Fruit fly (Drosophila melanogaster) whole organism, prepupa: Measurements from ENCODE around the gene CG43082.

Experiments used
- Blimp-1 ChIP-seq: fragments of 200-800 bp; sonication (Bioruptor generic); optimal IDR thresholded peaks from 3 replicates; lab custom pipeline; 2017; ENCODE audit warnings: missing biosample characterization, missing genetic modification characterization, mild to moderate bottlenecking, moderate library complexity, missing genetic modification reagents
- CG11294 ChIP-seq: fragments of 200-800 bp; sonication (Bioruptor generic); IDR thresholded peaks from 2 replicates; pipeline ENCODE4 v1.3.6; 2022; ENCODE audit warnings: missing biosample characterization, missing genetic modification characterization
- CG11762 ChIP-seq: fragments of 200-800 bp; sonication (Bioruptor generic); optimal IDR thresholded peaks from 3 replicates; lab custom pipeline; 2016; ENCODE audit warnings: missing biosample characterization, missing genetic modification characterization; ENCODE audit not compliant: insufficient read depth
- CG15336 ChIP-seq: fragments of 200-800 bp; sonication (Bioruptor generic); IDR thresholded peaks from 2 replicates; pipeline ENCODE4 v1.3.6; 2022; ENCODE audit warnings: missing biosample characterization, missing genetic modification characterization
- CG1621 ChIP-seq: fragments of 200-800 bp; sonication (Bioruptor generic); optimal IDR thresholded peaks from 3 replicates; lab custom pipeline; 2018; ENCODE audit warnings: missing biosample characterization, mild to moderate bottlenecking, missing genetic modification characterization
- CG16779 ChIP-seq: fragments of 200-800 bp; sonication (Bioruptor generic); optimal IDR thresholded peaks from 3 replicates; lab custom pipeline; 2017; ENCODE audit warnings: missing biosample characterization, mild to moderate bottlenecking, missing genetic modification characterization
- CG31627 ChIP-seq: fragments of 200-800 bp; sonication (Bioruptor generic); optimal IDR thresholded peaks from 3 replicates; lab custom pipeline; 2016; ENCODE audit warnings: missing biosample characterization, missing genetic modification characterization
- CG32006 ChIP-seq: fragments of 200-800 bp; sonication (Bioruptor generic); optimal IDR thresholded peaks from 3 replicates; lab custom pipeline; 2017; ENCODE audit warnings: missing biosample characterization, mild to moderate bottlenecking, missing genetic modification characterization
- CG34406 ChIP-seq: fragments of 200-800 bp; sonication (Bioruptor generic); optimal IDR thresholded peaks from 3 replicates; lab custom pipeline; 2016; ENCODE audit warnings: missing biosample characterization, missing genetic modification characterization
- CG3919 ChIP-seq: fragments of 200-800 bp; sonication (Bioruptor generic); optimal IDR thresholded peaks from 3 replicates; lab custom pipeline; 2016; ENCODE audit warnings: missing biosample characterization, missing genetic modification characterization
- CG4318 ChIP-seq: fragments of 200-800 bp; sonication (Bioruptor generic); optimal IDR thresholded peaks from 3 replicates; lab custom pipeline; 2017; ENCODE audit warnings: missing biosample characterization, mild to moderate bottlenecking, missing genetic modification characterization
- CG6163 ChIP-seq: fragments of 200-800 bp; sonication (Bioruptor generic); IDR thresholded peaks from 3 replicates; pipeline ENCODE4 v1.3.6; 2022; ENCODE audit warnings: missing biosample characterization, missing genetic modification characterization
- CG6854 ChIP-seq: fragments of 200-800 bp; sonication (Bioruptor generic); optimal IDR thresholded peaks from 2 replicates; lab custom pipeline; 2017; ENCODE audit warnings: missing biosample characterization, mild to moderate bottlenecking, missing genetic modification characterization
- CG7368 ChIP-seq: fragments of 200-800 bp; sonication (Bioruptor generic); optimal IDR thresholded peaks from 3 replicates; lab custom pipeline; 2016; ENCODE audit warnings: missing biosample characterization, missing genetic modification characterization
- CG8119 ChIP-seq: fragments of 200-800 bp; sonication (Bioruptor generic); IDR thresholded peaks from 3 replicates; pipeline ENCODE4 v1.3.6; 2022; ENCODE audit warnings: missing biosample characterization, missing genetic modification characterization
- CG8632 ChIP-seq: fragments of 200-800 bp; sonication (Bioruptor generic); optimal IDR thresholded peaks from 3 replicates; lab custom pipeline; 2016; ENCODE audit warnings: missing biosample characterization, missing genetic modification characterization
- CG9139 ChIP-seq: fragments of 200-800 bp; sonication (Bioruptor generic); optimal IDR thresholded peaks from 3 replicates; lab custom pipeline; 2017; ENCODE audit warnings: missing biosample characterization, mild to moderate bottlenecking, missing genetic modification characterization
- Eip78C ChIP-seq: fragments of 200-800 bp; sonication (Bioruptor generic); peaks from one replicate; lab custom pipeline; 2016; ENCODE audit warnings: missing biosample characterization, missing genetic modification characterization
- Eip93F ChIP-seq: fragments of 200-800 bp; sonication (Bioruptor generic); optimal IDR thresholded peaks from 2 replicates; lab custom pipeline; 2016; ENCODE audit warnings: missing biosample characterization, mild to moderate bottlenecking, missing genetic modification characterization
- Ets96B ChIP-seq: fragments of 200-800 bp; optimal IDR thresholded peaks from 2 replicates; lab custom pipeline; 2019; ENCODE audit warnings: missing biosample characterization, mild to moderate bottlenecking, missing genetic modification characterization, moderate library complexity
- Gug ChIP-seq: fragments of 200-800 bp; sonication (Bioruptor generic); IDR thresholded peaks from 2 replicates; pipeline ENCODE4 v1.3.6; 2022; ENCODE audit warnings: missing biosample characterization, missing genetic modification characterization
- Hr39 ChIP-seq: fragments of 200-800 bp; sonication (Bioruptor generic); optimal IDR thresholded peaks from 2 replicates; lab custom pipeline; 2016; ENCODE audit warnings: missing biosample characterization, missing genetic modification characterization
- Hr4 ChIP-seq: fragments of 200-800 bp; sonication (Bioruptor generic); optimal IDR thresholded peaks from 3 replicates; lab custom pipeline; 2016; ENCODE audit warnings: missing biosample characterization, missing genetic modification characterization
- Lpt ChIP-seq: fragments of 200-800 bp; sonication (Bioruptor generic); optimal IDR thresholded peaks from 3 replicates; lab custom pipeline; 2016; ENCODE audit warnings: missing biosample characterization, missing genetic modification characterization
- Met ChIP-seq: fragments of 200-800 bp; sonication (Bioruptor generic); optimal IDR thresholded peaks from 3 replicates; lab custom pipeline; 2016; ENCODE audit warnings: missing biosample characterization, missing genetic modification characterization
- OdsH ChIP-seq: fragments of 200-800 bp; sonication (Bioruptor generic); optimal IDR thresholded peaks from 3 replicates; lab custom pipeline; 2016; ENCODE audit warnings: missing biosample characterization, missing genetic modification characterization
- Sox102F ChIP-seq: fragments of 200-800 bp; sonication (Bioruptor generic); optimal IDR thresholded peaks from 2 replicates; lab custom pipeline; 2016; ENCODE audit warnings: missing biosample characterization, mild to moderate bottlenecking, missing genetic modification characterization
- Sox14 ChIP-seq: fragments of 200-800 bp; sonication (Bioruptor generic); optimal IDR thresholded peaks from 3 replicates; lab custom pipeline; 2016; ENCODE audit warnings: missing biosample characterization, missing genetic modification characterization
- Sox15 ChIP-seq: fragments of 200-800 bp; sonication (Bioruptor generic); optimal IDR thresholded peaks from 3 replicates; lab custom pipeline; 2016; ENCODE audit warnings: missing biosample characterization, missing genetic modification characterization
- acj6 ChIP-seq: fragments of 200-800 bp; sonication (Bioruptor generic); optimal IDR thresholded peaks from 3 replicates; lab custom pipeline; 2016; ENCODE audit warnings: missing biosample characterization, missing genetic modification characterization
- dac ChIP-seq: fragments of 200-800 bp; sonication (Bioruptor generic); optimal IDR thresholded peaks from 2 replicates; lab custom pipeline; 2017; ENCODE audit warnings: missing biosample characterization, mild to moderate bottlenecking, missing genetic modification characterization
- eg ChIP-seq: fragments of 200-800 bp; sonication (Bioruptor generic); IDR thresholded peaks from 3 replicates; pipeline ENCODE4 v1.3.6; 2022; ENCODE audit warnings: missing biosample characterization, missing genetic modification characterization
- esn ChIP-seq: fragments of 200-800 bp; sonication (Bioruptor generic); optimal IDR thresholded peaks from 2 replicates; lab custom pipeline; 2016; ENCODE audit warnings: missing biosample characterization, mild to moderate bottlenecking, missing genetic modification characterization, moderate library complexity
- fd59A ChIP-seq: fragments of 200-800 bp; sonication (Bioruptor generic); optimal IDR thresholded peaks from 2 replicates; lab custom pipeline; 2017; ENCODE audit warnings: missing biosample characterization, mild to moderate bottlenecking, missing genetic modification characterization, missing genetic modification reagents
- fkh ChIP-seq: fragments of 200-800 bp; sonication (Bioruptor generic); optimal IDR thresholded peaks from 3 replicates; lab custom pipeline; 2017; ENCODE audit warnings: missing biosample characterization, mild to moderate bottlenecking, missing genetic modification characterization, moderate library complexity
- net ChIP-seq: fragments of 200-800 bp; sonication (Bioruptor generic); optimal IDR thresholded peaks from 3 replicates; lab custom pipeline; 2016; ENCODE audit warnings: missing biosample characterization, missing genetic modification characterization
- pdm3 ChIP-seq: fragments of 200-800 bp; sonication (Bioruptor generic); optimal IDR thresholded peaks from 3 replicates; lab custom pipeline; 2016; ENCODE audit warnings: missing biosample characterization, missing genetic modification characterization
- salr ChIP-seq, 2 experiments: fragments of 200-800 bp; sonication (Bioruptor generic); optimal IDR thresholded peaks; 3 replicates each; lab custom pipeline; 2016 to 2018; ENCODE audit warnings: missing biosample characterization in 2 of 2, missing genetic modification characterization in 2 of 2, mild to moderate bottlenecking in 1 of 2
- spab ChIP-seq: fragments of 200-800 bp; sonication (Bioruptor generic); optimal IDR thresholded peaks from 2 replicates; lab custom pipeline; 2017; ENCODE audit warnings: missing biosample characterization, mild to moderate bottlenecking, missing genetic modification characterization, missing genetic modification reagents
- ss ChIP-seq, 2 experiments: fragments of 200-800 bp; sonication (Bioruptor generic); optimal IDR thresholded peaks; 2 replicates in 1 of 2; 3 replicates in 1 of 2; lab custom pipeline; 2017 to 2018; ENCODE audit warnings: mild to moderate bottlenecking in 2 of 2, missing biosample characterization in 2 of 2, missing genetic modification characterization in 2 of 2, moderate library complexity in 1 of 2
- svp ChIP-seq: fragments of 200-800 bp; sonication (Bioruptor generic); peaks from one replicate; lab custom pipeline; 2016; ENCODE audit warnings: missing biosample characterization, missing genetic modification characterization

CG43082 gene

dm6 chr3L:15662510-15662909, 843 bp downstream of the CG43082 start:
- TF ChIP-seq acj6 (GFP tag; lab: Kevin White, UChicago) (no peak), salr (GFP tag; optimal IDR thresholded peaks at IDR 0.05; lab: Kevin White, UChicago) (no peak), Gug (GFP tag; lab: Robert Waterston, UW) (no peak), CG16779 (no peak), Lpt (GFP tag; lab: Kevin White, UChicago) (no peak), Sox102F (GFP tag; lab: Kevin White, UChicago) (no peak), CG32006 (GFP tag; lab: Kevin White, UChicago) (no peak), Blimp-1 (GFP tag; lab: Kevin White, UChicago) (no peak), CG4318 (GFP tag; lab: Kevin White, UChicago) (no peak), CG9139 (GFP tag; lab: Kevin White, UChicago) (no peak), CG1621 (no peak), fkh (GFP tag; lab: Kevin White, UChicago) (no peak), CG8632 (GFP tag; lab: Kevin White, UChicago) (no peak), spab (GFP tag; lab: Kevin White, UChicago) (no peak)
- TF ChIP-seq, all 60 proteins: peak for 0

- TF ChIP-seq spab (GFP tag; lab: Kevin White, UChicago), result no peak
- no peak for TF ChIP-seq eg (GFP tag; lab: Robert Waterston, UW)
- TF ChIP-seq svp (GFP tag; lab: Kevin White, UChicago), result no peak
- TF ChIP-seq Hr39 (GFP tag; lab: Kevin White, UChicago), result no peak
- no peak for TF ChIP-seq pdm3 (GFP tag; lab: Kevin White, UChicago)
- no peak for TF ChIP-seq CG7368 (GFP tag; lab: Kevin White, UChicago)
- TF ChIP-seq fkh (GFP tag; lab: Kevin White, UChicago), result no peak
- no peak for TF ChIP-seq CG11762 (GFP tag; lab: Kevin White, UChicago)
- no peak for TF ChIP-seq Sox14
Observed at dm6 chr3L:15664199-15664794, 2.6 kb downstream of the CG43082 start.

- TF ChIP-seq Hr39 (GFP tag; lab: Kevin White, UChicago), result no peak
- TF ChIP-seq ss (GFP tag; optimal IDR thresholded peaks at IDR 0.05; lab: Kevin White, UChicago), result no peak
Observed at dm6 chr3L:15665741-15666140, 4.1 kb downstream of the CG43082 start.

- TF ChIP-seq CG9139 (GFP tag; lab: Kevin White, UChicago) (no peak), CG11294 (GFP tag; lab: Robert Waterston, UW) (no peak), CG34406 (GFP tag; lab: Kevin White, UChicago) (no peak)
Observed at dm6 chr3L:15669939-15670338, 8.3 kb downstream of the CG43082 start.

- TF ChIP-seq Blimp-1 (GFP tag; lab: Kevin White, UChicago) (peak; percentile 9), CG1621 (no peak), Eip78C (peak; percentile 48), dac (no peak), net (GFP tag; lab: Kevin White, UChicago) (no peak), CG6163 (GFP tag; lab: Robert Waterston, UW) (no peak), CG11294 (GFP tag; lab: Robert Waterston, UW) (no peak), CG34406 (GFP tag; lab: Kevin White, UChicago) (peak; percentile 47), Met (GFP tag; lab: Kevin White, UChicago) (peak; percentile 21), CG8119 (GFP tag; lab: Robert Waterston, UW) (no peak), OdsH (GFP tag; lab: Kevin White, UChicago) (no peak), CG9139 (GFP tag; lab: Kevin White, UChicago) (no peak), Ets96B (no peak), Sox15 (GFP tag; lab: Kevin White, UChicago) (no peak), Lpt (GFP tag; lab: Kevin White, UChicago) (no peak), Gug (GFP tag; lab: Robert Waterston, UW) (no peak), CG16779 (no peak), CG3919 (GFP tag; lab: Kevin White, UChicago) (peak; percentile 21), fd59A (no peak), CG31627 (GFP tag; lab: Kevin White, UChicago) (no peak), CG11762 (GFP tag; lab: Kevin White, UChicago) (no peak), eg (GFP tag; lab: Robert Waterston, UW) (no peak), fkh (GFP tag; lab: Kevin White, UChicago) (no peak), Hr4 (no peak), CG15336 (GFP tag; lab: Robert Waterston, UW) (no peak), acj6 (GFP tag; lab: Kevin White, UChicago) (peak; percentile 2), CG6854 (no peak), Hr39 (GFP tag; lab: Kevin White, UChicago) (no peak), esn (GFP tag; lab: Kevin White, UChicago) (peak; percentile 38), Eip93F (no peak)
Observed at dm6 chr3L:15670455-15670854, 8.8 kb downstream of the CG43082 start.
